Worm (Caenorhabditis elegans) whole organism, L3 larva: Measurements from ENCODE around the gene F35H12.5.

Experiments
- ceh-9 ChIP-seq: sonication (generic microtip); optimal IDR thresholded peaks from 2 replicates; lab custom pipeline; 2018; ENCODE audit warnings: missing biosample characterization, missing genetic modification characterization
- egl-27 ChIP-seq: sonication (generic microtip); optimal IDR thresholded peaks from 4 replicates; lab custom pipeline; 2017; ENCODE audit warnings: missing biosample characterization, missing genetic modification reagents, missing genetic modification characterization
- nhr-11 ChIP-seq: fragments of 150-350 bp; optimal IDR thresholded peaks from 2 replicates; lab custom pipeline; 2014; ENCODE audit warnings: missing biosample characterization, missing genetic modification characterization
- zag-1 ChIP-seq: fragments of 150-350 bp; optimal IDR thresholded peaks from 2 replicates; lab custom pipeline; 2014; ENCODE audit warnings: missing biosample characterization, missing genetic modification characterization

DNA sequence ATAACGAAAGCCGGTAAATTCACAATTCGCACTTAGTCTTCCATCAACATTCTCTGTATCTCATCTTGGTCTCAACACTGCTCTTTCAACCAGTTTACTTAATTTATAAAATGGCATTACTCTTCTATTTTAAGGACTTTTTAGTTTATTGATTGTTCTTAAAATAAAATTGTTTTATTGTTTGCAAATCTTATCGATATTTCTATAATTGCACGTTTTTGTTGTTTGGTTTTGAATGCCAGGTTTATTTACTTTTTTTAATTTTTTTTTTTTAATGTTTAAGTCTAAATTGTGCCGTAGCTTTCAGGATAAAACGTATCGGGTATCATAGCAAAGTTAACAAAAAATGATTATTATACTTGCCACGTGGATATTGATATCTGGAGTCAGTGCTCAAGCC is 39.4 kb downstream of the F35H12.5 start, which contains the start of gene chil-10:
- TF ChIP-seq ceh-9 (tag; lab: Kevin White, UChicago) (no peak), nhr-11 (tag; lab: Kevin White, UChicago) (no peak), egl-27 (tag; lab: Kevin White, UChicago) (no peak), zag-1 (tag; lab: Kevin White, UChicago) (no peak)
